Worm (Caenorhabditis elegans) whole organism, mixed stage, embryonic: ENCODE results near the gene mup-4.

Experiments used
- flh-1 ChIP-seq: fragments of 200-800 bp; sonication (Bioruptor generic); optimal IDR thresholded peaks from 2 replicates; lab custom pipeline; 2018; ENCODE audit warnings: mild to moderate bottlenecking, missing genetic modification characterization, moderate library complexity, missing compliant biosample characterization
- mep-1 ChIP-seq: fragments of 150-350 bp; optimal IDR thresholded peaks from 2 replicates; lab custom pipeline; 2017; ENCODE audit warnings: missing biosample characterization, missing genetic modification reagents, missing genetic modification characterization, inconsistent platforms
- sem-2 ChIP-seq: fragments of 200-800 bp; sonication (Bioruptor generic); optimal IDR thresholded peaks from 2 replicates; lab custom pipeline; 2018; ENCODE audit warnings: mild to moderate bottlenecking, missing genetic modification characterization, missing compliant biosample characterization
- tbx-8 ChIP-seq: fragments of 200-800 bp; sonication (Bioruptor generic); optimal IDR thresholded peaks from 2 replicates; lab custom pipeline; 2018; ENCODE audit warnings: mild to moderate bottlenecking, missing genetic modification characterization, moderate library complexity, missing compliant biosample characterization
- unc-62 ChIP-seq: fragments of 150-350 bp; optimal IDR thresholded peaks from 2 replicates; lab custom pipeline; 2014; ENCODE audit warnings: missing biosample characterization, missing genetic modification reagents, missing genetic modification characterization
- zip-8 ChIP-seq: fragments of 150-350 bp; optimal IDR thresholded peaks from 2 replicates; lab custom pipeline; 2014; ENCODE audit warnings: missing biosample characterization, missing genetic modification characterization

mup-4 gene

ce11 chrIII:7453653-7454124 lies 35.2 kb downstream of the mup-4 start, which contains the start of gene alh-12:
TSS of gene alh-12 (plus strand) at chrIII:7454074.
- TF ChIP-seq tbx-8 (GFP tag; lab: Kevin White, UChicago) (no peak), sem-2 (GFP tag; lab: Kevin White, UChicago) (no peak), mep-1 (tag; lab: Kevin White, UChicago) (no peak), flh-1 (GFP tag; lab: Kevin White, UChicago) (no peak), zip-8 (no peak), unc-62 (GFP tag; lab: Kevin White, UChicago) (peak; percentile 58)
